Worm (Caenorhabditis elegans) whole organism, midembryonic: ENCODE data around the gene cfp-1.

Experiments used
- flt-1 ChIP-seq: fragments of 200-800 bp; sonication (Bioruptor generic); IDR thresholded peaks from 2 replicates; pipeline ENCODE4 v1.3.6; 2022; ENCODE audit warnings: missing genetic modification characterization, missing compliant biosample characterization
- med-1 ChIP-seq: sonication (generic microtip); optimal IDR thresholded peaks from 2 replicates; lab custom pipeline; 2017; ENCODE audit warnings: missing genetic modification characterization, mild to moderate bottlenecking, missing compliant biosample characterization, antibody characterized with exemption, missing genetic modification reagents; ENCODE audit not compliant: insufficient read depth
- ref-1 ChIP-seq: fragments of 200-800 bp; sonication (Bioruptor generic); conservative IDR thresholded peaks from 2 replicates; pipeline ENCODE4 v1.3.6; 2022; ENCODE audit warnings: missing genetic modification reagents, missing genetic modification characterization, missing compliant biosample characterization
- tab-1 ChIP-seq: fragments of 200-800 bp; sonication (Bioruptor generic); IDR thresholded peaks from 2 replicates; pipeline ENCODE4 v1.3.6; 2022; ENCODE audit warnings: missing genetic modification characterization, missing compliant biosample characterization
- ztf-23 ChIP-seq: fragments of 200-800 bp; sonication (Bioruptor generic); IDR thresholded peaks from 2 replicates; pipeline ENCODE4 v1.3.6; 2022; ENCODE audit warnings: missing genetic modification reagents, missing genetic modification characterization, missing compliant biosample characterization

DNA sequence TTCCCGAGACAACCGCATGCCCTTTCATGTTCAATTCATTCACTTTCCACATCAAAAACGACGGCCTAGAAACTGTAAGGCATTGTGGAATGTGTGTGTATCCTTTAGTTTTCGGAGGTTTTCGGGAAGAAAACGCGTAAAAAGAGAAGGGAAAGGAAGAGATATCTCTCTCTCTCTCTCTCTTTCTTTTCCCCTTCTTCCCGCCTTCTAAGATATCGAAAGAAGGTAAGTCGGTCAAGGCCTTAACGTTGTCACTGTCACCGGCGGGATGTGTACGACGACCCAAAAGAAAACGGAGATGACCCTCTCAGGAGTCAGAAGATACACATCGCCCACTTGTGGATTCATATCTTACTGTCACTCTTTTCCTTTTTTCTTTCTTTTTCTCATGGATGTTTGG is 12.5 kb downstream of the cfp-1 start:
- TF ChIP-seq med-1 (GFP tag; lab: Kevin White, UChicago) (no peak), flt-1 (no peak), ztf-23 (GFP tag; lab: Robert Waterston, UW) (no peak), ref-1 (GFP tag; lab: Robert Waterston, UW) (no peak), tab-1 (no peak)
